Worm (Caenorhabditis elegans): ENCODE measurements around the gene ceh-92.

- TF ChIP-seq ZK546.5 (tag; optimal IDR thresholded peaks at IDR 0.05): no peak
- no peak for TF ChIP-seq nhr-12 (tag; optimal IDR thresholded peaks at IDR 0.05)
- no peak for TF ChIP-seq sma-3 (GFP tag; optimal IDR thresholded peaks at IDR 0.05)
- no peak for TF ChIP-seq egl-27 (tag; optimal IDR thresholded peaks at IDR 0.05)
- no peak for TF ChIP-seq nhr-25 (tag; optimal IDR thresholded peaks at IDR 0.05)
- TF ChIP-seq nhr-77 (tag; optimal IDR thresholded peaks at IDR 0.05): no peak
- TF ChIP-seq nhr-237 (tag; optimal IDR thresholded peaks at IDR 0.05): no peak
- TF ChIP-seq ztf-4 (tag; optimal IDR thresholded peaks at IDR 0.05): no peak
- no peak for TF ChIP-seq unc-62 (GFP tag; optimal IDR thresholded peaks at IDR 0.05)
- no peak for TF ChIP-seq elt-3 (tag; optimal IDR thresholded peaks at IDR 0.05)
- peak in 1 of 2 experiments; percentile 54 for TF ChIP-seq lsy-2 (tag; optimal IDR thresholded peaks at IDR 0.05)
- TF ChIP-seq snpc-4 (tag; optimal IDR thresholded peaks at IDR 0.05): no peak
These were observed 15.8 kb upstream of the ceh-92 start, which contains the start of gene Y66D12A.10 for ce11 chrIII:11565602-11566001.

Measured in whole organism, L2 larva.